Worm (Caenorhabditis elegans) whole organism, mixed stage, embryonic: ENCODE data around the gene C50E3.9.

ENCODE experiments used
- bed-3 ChIP-seq: fragments of 200-800 bp; sonication (Bioruptor generic); optimal IDR thresholded peaks from 3 replicates; lab custom pipeline; 2018; ENCODE audit warnings: mild to moderate bottlenecking, missing genetic modification characterization, moderate library complexity, missing compliant biosample characterization
- blmp-1 ChIP-seq: fragments of 150-350 bp; optimal IDR thresholded peaks from 2 replicates; lab custom pipeline; 2014; ENCODE audit warnings: missing biosample characterization, missing genetic modification characterization
- ceh-39 ChIP-seq: fragments of 150-350 bp; optimal IDR thresholded peaks from 2 replicates; lab custom pipeline; 2014; ENCODE audit warnings: missing biosample characterization, missing genetic modification characterization
- ces-1 ChIP-seq: fragments of 150-350 bp; optimal IDR thresholded peaks from 2 replicates; lab custom pipeline; 2014; ENCODE audit warnings: missing biosample characterization, missing genetic modification reagents, missing genetic modification characterization
- cnd-1 ChIP-seq: fragments of 200-800 bp; sonication (Bioruptor generic); optimal IDR thresholded peaks from 2 replicates; lab custom pipeline; 2018; ENCODE audit warnings: mild to moderate bottlenecking, missing genetic modification characterization, missing compliant biosample characterization
- drap-1 ChIP-seq: fragments of 200-800 bp; sonication (Bioruptor generic); optimal IDR thresholded peaks from 3 replicates; lab custom pipeline; 2018; ENCODE audit warnings: mild to moderate bottlenecking, missing genetic modification characterization, missing compliant biosample characterization
- elt-1 ChIP-seq: sonication (generic microtip); optimal IDR thresholded peaks from 2 replicates; lab custom pipeline; 2017; ENCODE audit warnings: missing genetic modification characterization, mild to moderate bottlenecking, missing compliant biosample characterization, antibody characterized with exemption, moderate library complexity, borderline replicate concordance; ENCODE audit not compliant: insufficient read depth
- elt-3 ChIP-seq: fragments of 150-350 bp; optimal IDR thresholded peaks from 2 replicates; lab custom pipeline; 2014; ENCODE audit warnings: missing biosample characterization, missing genetic modification characterization
- flh-1 ChIP-seq: fragments of 200-800 bp; sonication (Bioruptor generic); optimal IDR thresholded peaks from 2 replicates; lab custom pipeline; 2018; ENCODE audit warnings: mild to moderate bottlenecking, missing genetic modification characterization, moderate library complexity, missing compliant biosample characterization
- ham-2 ChIP-seq: fragments of 200-800 bp; sonication (Bioruptor generic); optimal IDR thresholded peaks from 2 replicates; lab custom pipeline; 2018; ENCODE audit warnings: mild to moderate bottlenecking, missing genetic modification characterization, missing compliant biosample characterization
- hlh-1 ChIP-seq: fragments of 150-350 bp; optimal IDR thresholded peaks from 2 replicates; lab custom pipeline; 2014; ENCODE audit warnings: missing biosample characterization, missing genetic modification reagents, missing genetic modification characterization
- lin-13 ChIP-seq: fragments of 150-350 bp; optimal IDR thresholded peaks from 2 replicates; lab custom pipeline; 2014; ENCODE audit warnings: missing biosample characterization, missing genetic modification characterization
- lin-32 ChIP-seq: fragments of 200-800 bp; sonication (Bioruptor generic); optimal IDR thresholded peaks from 2 replicates; lab custom pipeline; 2018; ENCODE audit warnings: mild to moderate bottlenecking, missing genetic modification characterization, missing compliant biosample characterization
- lsy-2 ChIP-seq: fragments of 150-350 bp; optimal IDR thresholded peaks from 2 replicates; lab custom pipeline; 2014; ENCODE audit warnings: missing biosample characterization, missing genetic modification characterization
- mab-5 ChIP-seq: fragments of 150-350 bp; optimal IDR thresholded peaks from 2 replicates; lab custom pipeline; 2014; ENCODE audit warnings: missing biosample characterization, missing genetic modification characterization
- mep-1 ChIP-seq: fragments of 150-350 bp; optimal IDR thresholded peaks from 2 replicates; lab custom pipeline; 2017; ENCODE audit warnings: missing biosample characterization, missing genetic modification reagents, missing genetic modification characterization, inconsistent platforms
- nhr-12 ChIP-seq: fragments of 150-350 bp; optimal IDR thresholded peaks from 2 replicates; lab custom pipeline; 2014; ENCODE audit warnings: missing biosample characterization, missing genetic modification characterization
- nhr-2 ChIP-seq: fragments of 150-350 bp; optimal IDR thresholded peaks from 2 replicates; lab custom pipeline; 2014; ENCODE audit warnings: missing biosample characterization, missing genetic modification characterization
- nhr-237 ChIP-seq: fragments of 150-350 bp; optimal IDR thresholded peaks from 2 replicates; lab custom pipeline; 2014; ENCODE audit warnings: missing biosample characterization, missing genetic modification characterization
- nhr-28 ChIP-seq: fragments of 150-350 bp; optimal IDR thresholded peaks from 2 replicates; lab custom pipeline; 2014; ENCODE audit warnings: missing biosample characterization, missing genetic modification characterization
- nhr-76 ChIP-seq: sonication (generic microtip); optimal IDR thresholded peaks from 2 replicates; lab custom pipeline; 2017; ENCODE audit warnings: missing biosample characterization, missing genetic modification characterization
- pha-4 ChIP-seq: fragments of 150-350 bp; optimal IDR thresholded peaks from 2 replicates; lab custom pipeline; 2018; ENCODE audit warnings: missing biosample characterization, missing genetic modification reagents, missing genetic modification characterization
- sem-2 ChIP-seq: fragments of 200-800 bp; sonication (Bioruptor generic); optimal IDR thresholded peaks from 2 replicates; lab custom pipeline; 2018; ENCODE audit warnings: mild to moderate bottlenecking, missing genetic modification characterization, missing compliant biosample characterization
- snpc-4 ChIP-seq: fragments of 150-350 bp; optimal IDR thresholded peaks from 2 replicates; lab custom pipeline; 2014; ENCODE audit warnings: missing biosample characterization, missing genetic modification characterization
- sptf-1 ChIP-seq: sonication (generic microtip); optimal IDR thresholded peaks from 2 replicates; lab custom pipeline; 2017; ENCODE audit warnings: mild to moderate bottlenecking, missing genetic modification characterization, moderate library complexity, missing compliant biosample characterization
- tbx-8 ChIP-seq: fragments of 200-800 bp; sonication (Bioruptor generic); optimal IDR thresholded peaks from 2 replicates; lab custom pipeline; 2018; ENCODE audit warnings: mild to moderate bottlenecking, missing genetic modification characterization, moderate library complexity, missing compliant biosample characterization
- unc-120 ChIP-seq: sonication (generic microtip); optimal IDR thresholded peaks from 2 replicates; lab custom pipeline; 2017; ENCODE audit warnings: missing genetic modification characterization, missing compliant biosample characterization; ENCODE audit not compliant: poor library complexity, severe bottlenecking
- unc-39 ChIP-seq: fragments of 150-350 bp; optimal IDR thresholded peaks from 2 replicates; lab custom pipeline; 2014; ENCODE audit warnings: missing biosample characterization, missing genetic modification characterization
- ztf-11 ChIP-seq: fragments of 150-350 bp; optimal IDR thresholded peaks from 2 replicates; lab custom pipeline; 2014; ENCODE audit warnings: missing biosample characterization, missing genetic modification characterization

The C50E3.9 gene

ce11 chrV:7624652-7625051, 24.6 kb upstream of the C50E3.9 start, which contains the start of gene grsp-4:
grsp-4 (plus strand) TSS chrV:7624952.
- no peak for TF ChIP-seq nhr-12 (tag; lab: Kevin White, UChicago)
- no peak for TF ChIP-seq tbx-8
- no peak for TF ChIP-seq drap-1 (GFP tag; lab: Kevin White, UChicago)
- TF ChIP-seq ces-1: no peak
- TF ChIP-seq snpc-4 (tag; lab: Kevin White, UChicago): no peak
- no peak for TF ChIP-seq blmp-1
- TF ChIP-seq nhr-2 (tag; lab: Kevin White, UChicago): no peak
- TF ChIP-seq nhr-76: no peak
- TF ChIP-seq lsy-2 (tag; lab: Kevin White, UChicago): no peak
- TF ChIP-seq nhr-237 (tag; lab: Kevin White, UChicago): no peak
- no peak for TF ChIP-seq ham-2 (GFP tag; lab: Kevin White, UChicago)
- no peak for TF ChIP-seq lin-32 (GFP tag; lab: Kevin White, UChicago)
- TF ChIP-seq sptf-1: no peak
- no peak for TF ChIP-seq unc-120 (tag; lab: Kevin White, UChicago)
- TF ChIP-seq lin-13 (tag; lab: Kevin White, UChicago): no peak
- no peak for TF ChIP-seq sem-2 (GFP tag; lab: Kevin White, UChicago)

ce11 chrV:7624152-7624551, 24.1 kb upstream of the C50E3.9 start, which contains the start of gene C50E3.13:
C50E3.13 (minus strand) TSS chrV:7624252.
- TF ChIP-seq hlh-1 (tag; lab: Kevin White, UChicago) (no peak), sptf-1 (no peak), mep-1 (no peak), elt-1 (tag; lab: Kevin White, UChicago) (no peak)

ce11 chrV:7622011-7622465, 22.0 kb upstream of the C50E3.9 start, which contains the start of gene C50E3.12:
C50E3.12 (minus strand) TSS chrV:7622061.
- TF ChIP-seq tbx-8: no peak
- no peak for TF ChIP-seq snpc-4 (tag; lab: Kevin White, UChicago)
- no peak for TF ChIP-seq sem-2 (GFP tag; lab: Kevin White, UChicago)
- TF ChIP-seq ztf-11 (tag; lab: Kevin White, UChicago): no peak
- TF ChIP-seq drap-1 (GFP tag; lab: Kevin White, UChicago): no peak
- no peak for TF ChIP-seq ham-2 (GFP tag; lab: Kevin White, UChicago)
- TF ChIP-seq nhr-2 (tag; lab: Kevin White, UChicago): no peak
- no peak for TF ChIP-seq lin-32 (GFP tag; lab: Kevin White, UChicago)
- no peak for TF ChIP-seq cnd-1 (tag; lab: Kevin White, UChicago)
- no peak for TF ChIP-seq unc-120 (tag; lab: Kevin White, UChicago)
- no peak for TF ChIP-seq pha-4 (tag; lab: Kevin White, UChicago)
- no peak for TF ChIP-seq ces-1
- no peak for TF ChIP-seq unc-39 (tag; lab: Kevin White, UChicago)
- TF ChIP-seq ceh-39: no peak
- TF ChIP-seq nhr-28: no peak
- TF ChIP-seq elt-1 (tag; lab: Kevin White, UChicago): no peak

- TF ChIP-seq lin-32 (GFP tag; lab: Kevin White, UChicago): no peak
These were observed 18.1 kb upstream of the C50E3.9 start, which contains the start of gene C50E3.15 for ce11 chrV:7618114-7618513. C50E3.15 (plus strand) TSS chrV:7618414.

ce11 chrV:7612044-7612443, 12.0 kb upstream of the C50E3.9 start, which contains the start of gene clec-215:
clec-215 (plus strand) TSS chrV:7612344.
- TF ChIP-seq lsy-2 (tag; lab: Kevin White, UChicago): no peak
- no peak for TF ChIP-seq tbx-8
- no peak for TF ChIP-seq unc-120 (tag; lab: Kevin White, UChicago)
- TF ChIP-seq, all 35 proteins: peak for 0

ce11 chrV:7609698-7610420, 9.8 kb upstream of the C50E3.9 start, which contains the start of the genes folt-3 and clec-214:
folt-3 (minus strand) TSS chrV:7609748.
clec-214 (plus strand) TSS chrV:7610370.
- TF ChIP-seq bed-3 (GFP tag; lab: Kevin White, UChicago): no peak
- no peak for TF ChIP-seq drap-1 (GFP tag; lab: Kevin White, UChicago)
- TF ChIP-seq mab-5: no peak
- TF ChIP-seq ham-2 (GFP tag; lab: Kevin White, UChicago): no peak
- TF ChIP-seq cnd-1 (tag; lab: Kevin White, UChicago): no peak
- no peak for TF ChIP-seq ztf-11 (tag; lab: Kevin White, UChicago)
- TF ChIP-seq hlh-1 (tag; lab: Kevin White, UChicago): no peak
- TF ChIP-seq nhr-2 (tag; lab: Kevin White, UChicago): no peak
- no peak for TF ChIP-seq flh-1 (GFP tag; lab: Kevin White, UChicago)
- no peak for TF ChIP-seq nhr-76
- no peak for TF ChIP-seq elt-1 (tag; lab: Kevin White, UChicago)
- TF ChIP-seq ces-1: no peak
- no peak for TF ChIP-seq sem-2 (GFP tag; lab: Kevin White, UChicago)
- TF ChIP-seq mep-1: no peak
- no peak for TF ChIP-seq nhr-28
- no peak for TF ChIP-seq elt-3 (tag; lab: Kevin White, UChicago)
- no peak for TF ChIP-seq lin-13 (tag; lab: Kevin White, UChicago)
